Worm (Caenorhabditis elegans): Measurements from ENCODE around the gene C33G3.5.

- TF ChIP-seq pes-1 (GFP tag; IDR thresholded peaks at IDR 0.05) = no peak
- no peak for TF ChIP-seq ceh-36 (tag; optimal IDR thresholded peaks at IDR 0.05)
- TF ChIP-seq tbx-11 (GFP tag; IDR thresholded peaks at IDR 0.05) = no peak
- TF ChIP-seq scrt-1 (GFP tag; IDR thresholded peaks at IDR 0.05) = no peak
- TF ChIP-seq flt-1 (GFP tag; IDR thresholded peaks at IDR 0.05) = no peak
- TF ChIP-seq B0310.2 (tag; optimal IDR thresholded peaks at IDR 0.05) = no peak
- no peak for TF ChIP-seq ets-7 (tag; optimal IDR thresholded peaks at IDR 0.05)
- no peak for TF ChIP-seq ama-1 (optimal IDR thresholded peaks at IDR 0.05)
- no peak for TF ChIP-seq hmbx-1 (tag; optimal IDR thresholded peaks at IDR 0.05)
- TF ChIP-seq F13C5.2 (tag; optimal IDR thresholded peaks at IDR 0.05) = no peak
- no peak for TF ChIP-seq hmg-4 (GFP tag; optimal IDR thresholded peaks at IDR 0.05)
Observed at ce11 chrX:14029872-14030271, 48.6 kb downstream of the C33G3.5 start.
